Worm (Caenorhabditis elegans): ENCODE results near the gene rpl-23.

rpl-23 gene

DNA sequence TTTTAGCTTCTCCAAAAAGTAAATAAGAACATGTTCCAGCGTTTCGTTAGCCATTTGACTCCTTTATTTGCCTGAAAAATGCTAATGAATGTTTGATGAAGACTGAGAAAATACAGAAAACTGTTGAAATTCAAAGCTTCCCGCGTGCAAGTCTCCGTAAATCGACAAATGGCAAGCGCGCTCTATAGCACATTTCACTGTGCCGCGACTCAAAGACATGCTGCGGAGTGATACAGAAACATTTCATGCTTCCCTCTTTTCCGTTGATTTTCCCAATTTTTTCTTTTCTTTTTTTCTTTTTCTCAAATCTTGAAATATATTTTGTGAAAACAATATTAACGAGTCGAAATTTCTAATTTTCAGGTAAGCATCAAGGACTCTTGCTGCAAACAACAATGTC, 27.0 kb downstream of the rpl-23 start, which contains the start of the genes ska-3 and rps-12 (continued):
- peak; percentile 97 for TF ChIP-seq fkh-10 (GFP tag; optimal IDR thresholded peaks at IDR 0.05)
- peak; percentile 98 for TF ChIP-seq egl-5 (tag; optimal IDR thresholded peaks at IDR 0.05)
- TF ChIP-seq ceh-28 (tag; optimal IDR thresholded peaks at IDR 0.05) = peak; percentile 94

DNA sequence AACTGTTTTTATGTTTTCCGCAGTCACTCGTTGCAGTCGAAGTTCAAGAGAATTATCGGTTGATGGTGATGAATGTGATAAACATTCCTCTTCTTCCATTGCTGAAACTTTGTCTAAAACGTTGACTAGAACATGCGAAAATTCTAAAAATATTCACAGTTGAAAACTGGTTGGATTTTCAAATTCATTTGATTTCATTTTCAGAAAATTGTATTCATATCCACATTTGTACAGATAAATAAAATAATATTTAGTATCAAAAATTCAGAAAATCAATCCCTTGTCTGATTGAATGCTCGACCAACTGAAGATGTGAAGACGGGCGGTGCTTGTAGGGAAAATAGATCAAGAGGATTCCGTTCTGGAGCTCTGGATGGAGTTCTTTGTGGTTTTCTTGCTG, 28.1 kb downstream of the rpl-23 start, which contains the start of gene F54E7.9:
Gene F54E7.9, minus strand, starts transcription at position 101 of the 400 bp plus-strand sequence.
- no peak for TF ChIP-seq R02D3.7 (tag; optimal IDR thresholded peaks at IDR 0.05)
- TF ChIP-seq unc-62 (GFP tag; optimal IDR thresholded peaks at IDR 0.05) = no peak
- TF ChIP-seq ceh-16 (tag; optimal IDR thresholded peaks at IDR 0.05) = no peak

DNA sequence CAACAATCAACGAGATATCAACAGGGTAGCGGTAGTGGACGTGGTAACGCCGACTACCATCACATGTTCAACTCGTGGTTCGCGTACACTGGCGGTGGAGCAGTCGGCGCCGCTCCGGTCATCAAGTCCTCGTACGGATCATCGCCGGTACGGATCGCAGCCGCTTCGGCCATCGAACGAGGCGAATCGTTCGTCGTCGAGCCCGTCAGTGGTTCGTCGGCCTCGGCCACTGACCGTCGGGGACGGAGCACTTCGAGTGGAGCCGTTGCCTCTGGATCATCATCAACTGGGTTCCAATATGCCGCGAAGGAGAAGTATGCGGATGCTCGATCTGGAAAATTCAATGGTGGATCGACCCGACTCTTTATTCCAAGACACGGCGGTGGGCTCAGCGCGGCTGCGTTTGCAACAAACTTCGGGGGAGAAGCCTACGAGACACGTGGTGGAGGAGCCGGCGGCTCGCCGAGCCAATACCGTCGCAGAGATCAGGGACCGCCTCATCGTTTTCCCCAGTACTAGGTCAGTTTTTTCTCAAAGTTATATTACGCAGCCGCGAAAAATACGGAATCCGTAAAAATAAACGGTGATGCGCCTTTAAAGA, 30.4 kb downstream of the rpl-23 start:
- TF ChIP-seq skn-1 (tag; optimal IDR thresholded peaks at IDR 0.05) = no peak
- no peak for TF ChIP-seq ztf-4 (tag; optimal IDR thresholded peaks at IDR 0.05)
- no peak for TF ChIP-seq nhr-11 (tag; optimal IDR thresholded peaks at IDR 0.05)
- no peak for TF ChIP-seq lin-15B (tag; optimal IDR thresholded peaks at IDR 0.05)
- TF ChIP-seq R02D3.7 (tag; optimal IDR thresholded peaks at IDR 0.05) = no peak
- no peak for TF ChIP-seq snpc-4 (tag; optimal IDR thresholded peaks at IDR 0.05)
- no peak for TF ChIP-seq jun-1 (tag; optimal IDR thresholded peaks at IDR 0.05)
- TF ChIP-seq ceh-28 (tag; optimal IDR thresholded peaks at IDR 0.05) = no peak

DNA sequence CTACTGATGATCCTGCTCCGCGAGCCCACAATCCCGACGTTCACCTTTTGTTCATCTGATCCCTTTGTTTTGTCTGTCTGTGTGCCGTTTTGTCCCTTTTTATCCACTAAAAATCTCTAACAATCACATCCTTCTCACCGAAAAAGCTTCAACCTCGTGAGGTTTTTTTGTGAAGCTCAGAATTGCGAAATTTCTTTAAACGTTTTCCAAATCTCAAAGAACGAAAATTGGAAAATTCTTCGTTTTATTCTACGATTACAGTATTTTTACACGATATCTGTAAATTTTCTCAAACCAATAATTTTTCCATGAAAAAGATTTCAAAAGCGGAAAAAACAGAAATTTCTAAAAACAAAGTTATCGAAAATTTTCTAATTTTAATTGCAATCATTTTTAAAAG, 31.7 kb downstream of the rpl-23 start:
- TF ChIP-seq fkh-2 (tag; optimal IDR thresholded peaks at IDR 0.05) = no peak
- no peak for TF ChIP-seq ceh-16 (tag; optimal IDR thresholded peaks at IDR 0.05)
- TF ChIP-seq skn-1 (tag; optimal IDR thresholded peaks at IDR 0.05) = no peak
- no peak for TF ChIP-seq fos-1 (tag; optimal IDR thresholded peaks at IDR 0.05)
- no peak for TF ChIP-seq nhr-25 (tag; optimal IDR thresholded peaks at IDR 0.05)
- TF ChIP-seq pqm-1 (tag; optimal IDR thresholded peaks at IDR 0.05) = no peak
- TF ChIP-seq egl-5 (tag; optimal IDR thresholded peaks at IDR 0.05) = no peak
- TF ChIP-seq egl-27 (tag; optimal IDR thresholded peaks at IDR 0.05) = no peak

DNA sequence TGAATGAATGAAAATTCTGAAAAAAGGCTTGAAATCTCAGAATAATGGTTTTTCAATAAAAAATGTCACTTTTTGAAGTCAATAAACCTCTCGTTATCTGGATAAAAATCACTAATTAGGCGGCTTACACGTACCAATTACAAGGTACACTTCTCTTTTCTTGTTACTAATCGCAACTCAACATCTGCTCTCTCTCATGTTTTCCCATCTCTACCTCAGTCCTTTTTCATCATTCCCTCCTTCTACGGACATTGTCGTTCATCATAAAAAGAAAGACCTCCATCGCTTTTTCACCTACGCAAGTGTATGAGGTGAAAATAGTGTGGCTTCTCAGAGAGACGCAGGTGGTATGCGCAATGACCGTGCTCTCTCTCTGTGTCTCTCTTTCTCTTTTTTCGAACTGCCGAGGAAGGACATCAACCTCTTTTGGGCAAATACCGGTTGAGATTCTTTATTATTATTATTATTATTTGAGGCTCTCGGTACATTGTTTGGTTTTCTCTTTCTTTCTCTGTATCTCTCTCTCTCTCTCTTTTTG, 37.9 kb downstream of the rpl-23 start:
- TF ChIP-seq elt-1 (tag; optimal IDR thresholded peaks at IDR 0.05) = peak; percentile 22
- TF ChIP-seq snpc-4 (tag; optimal IDR thresholded peaks at IDR 0.05) = no peak
- TF ChIP-seq hmg-11 (tag; optimal IDR thresholded peaks at IDR 0.05) = peak; percentile 19
- no peak for TF ChIP-seq egl-5 (tag; optimal IDR thresholded peaks at IDR 0.05)
- peak; percentile 76 for TF ChIP-seq nhr-25 (tag; optimal IDR thresholded peaks at IDR 0.05)
- TF ChIP-seq pha-4 (tag; optimal IDR thresholded peaks at IDR 0.05) = peak; percentile 37
- peak; percentile 12 for TF ChIP-seq nfya-1 (tag; optimal IDR thresholded peaks at IDR 0.05; ENCODE audit: insufficient read depth)
- no peak for TF ChIP-seq tbx-2 (tag; optimal IDR thresholded peaks at IDR 0.05)
- peak; percentile 3 for TF ChIP-seq elt-2 (tag; optimal IDR thresholded peaks at IDR 0.05)

DNA sequence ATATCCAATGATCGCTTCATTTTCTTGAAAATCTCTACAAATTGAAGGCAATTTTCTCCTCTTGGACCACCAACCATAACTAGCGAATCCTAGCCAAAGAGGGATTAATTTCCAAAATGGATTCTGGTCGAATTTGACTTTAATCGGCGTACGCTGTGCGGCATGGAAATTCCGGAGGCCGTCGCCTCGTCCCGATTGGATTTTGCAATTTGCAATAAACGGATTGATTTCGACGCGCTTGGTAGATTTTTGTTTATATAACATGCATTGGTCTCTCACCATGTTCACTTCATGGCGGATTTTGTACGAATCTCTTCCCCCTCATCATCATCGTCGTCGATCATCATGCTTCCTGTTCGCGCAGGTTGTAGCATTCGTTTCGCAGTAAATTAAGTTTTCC, 40.2 kb downstream of the rpl-23 start:
- TF ChIP-seq nhr-23 (tag; optimal IDR thresholded peaks at IDR 0.05) (no peak), elt-2 (tag; optimal IDR thresholded peaks at IDR 0.05) (no peak), pha-4 (tag; optimal IDR thresholded peaks at IDR 0.05) (no peak), eor-1 (tag; optimal IDR thresholded peaks at IDR 0.05) (no peak), lin-15B (tag; optimal IDR thresholded peaks at IDR 0.05) (no peak), nhr-77 (tag; optimal IDR thresholded peaks at IDR 0.05) (no peak), unc-62 (GFP tag; optimal IDR thresholded peaks at IDR 0.05) (no peak), sea-2 (GFP tag; optimal IDR thresholded peaks at IDR 0.05) (no peak), egl-5 (tag; optimal IDR thresholded peaks at IDR 0.05) (no peak), nhr-76 (tag; optimal IDR thresholded peaks at IDR 0.05) (no peak), pqm-1 (tag; optimal IDR thresholded peaks at IDR 0.05) (no peak), nfya-1 (tag; optimal IDR thresholded peaks at IDR 0.05; ENCODE audit: insufficient read depth) (no peak), nhr-11 (tag; optimal IDR thresholded peaks at IDR 0.05) (no peak), tbx-2 (tag; optimal IDR thresholded peaks at IDR 0.05) (no peak), skn-1 (tag; optimal IDR thresholded peaks at IDR 0.05) (no peak), fos-1 (tag; optimal IDR thresholded peaks at IDR 0.05) (no peak), snpc-4 (tag; optimal IDR thresholded peaks at IDR 0.05) (no peak)

DNA sequence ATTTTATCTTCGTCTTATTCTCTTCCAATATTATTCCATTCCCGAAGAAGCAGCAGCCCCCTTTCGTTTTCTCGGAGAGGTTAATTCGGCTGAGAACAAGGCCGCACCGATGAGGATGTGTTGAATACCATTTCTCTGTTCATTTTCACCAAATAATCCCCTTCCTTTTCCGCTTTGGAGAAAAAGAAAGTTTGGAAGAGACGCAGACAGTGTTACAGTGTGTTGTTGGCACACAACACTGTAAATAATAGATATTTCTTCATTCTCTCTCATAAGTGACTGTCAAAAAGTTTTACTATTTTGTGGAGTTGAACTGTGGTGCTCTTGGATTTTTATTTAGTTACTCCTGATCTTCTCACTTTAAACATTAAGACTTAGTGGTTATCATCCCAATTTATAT, 40.6 kb downstream of the rpl-23 start:
- TF ChIP-seq jun-1 (tag; optimal IDR thresholded peaks at IDR 0.05) (no peak), nhr-25 (tag; optimal IDR thresholded peaks at IDR 0.05) (peak; percentile 58), pha-4 (tag; optimal IDR thresholded peaks at IDR 0.05) (peak; percentile 86)
